Fruit fly (Drosophila melanogaster) whole organism, embryonic: Measurements from ENCODE around the gene dsf.

Source experiments
- Bdp1 ChIP-seq: fragments of 200-800 bp; sonication (Bioruptor generic); optimal IDR thresholded peaks from 3 replicates; lab custom pipeline; 2016; ENCODE audit warnings: missing biosample characterization, missing genetic modification characterization
- CG10431 ChIP-seq: fragments of 200-800 bp; sonication (Bioruptor generic); optimal IDR thresholded peaks from 3 replicates; lab custom pipeline; 2018; ENCODE audit warnings: missing biosample characterization, mild to moderate bottlenecking, missing genetic modification characterization
- CG10543 ChIP-seq: fragments of 200-800 bp; sonication (Bioruptor generic); optimal IDR thresholded peaks from 3 replicates; lab custom pipeline; 2017; ENCODE audit warnings: missing biosample characterization, mild to moderate bottlenecking, missing genetic modification characterization, moderate library complexity
- CG11723 ChIP-seq: fragments of 200-800 bp; sonication (Bioruptor generic); optimal IDR thresholded peaks from 2 replicates; lab custom pipeline; 2017; ENCODE audit warnings: missing biosample characterization, mild to moderate bottlenecking, missing genetic modification characterization
- CG12236 ChIP-seq: fragments of 200-800 bp; sonication (Bioruptor generic); optimal IDR thresholded peaks from 2 replicates; lab custom pipeline; 2016; ENCODE audit warnings: missing biosample characterization, missing genetic modification characterization
- CG1233 ChIP-seq: fragments of 200-800 bp; sonication (Bioruptor generic); optimal IDR thresholded peaks from 4 replicates; lab custom pipeline; 2018; ENCODE audit warnings: missing biosample characterization, mild to moderate bottlenecking, missing genetic modification characterization
- CG14050 ChIP-seq: fragments of 200-800 bp; sonication (Bioruptor generic); IDR thresholded peaks from 3 replicates; pipeline ENCODE4 v1.3.6; 2022; ENCODE audit warnings: missing biosample characterization, missing genetic modification characterization
- CG1529 ChIP-seq: fragments of 200-800 bp; sonication (Bioruptor generic); optimal IDR thresholded peaks from 3 replicates; lab custom pipeline; 2018; ENCODE audit warnings: missing biosample characterization, missing genetic modification characterization
- CG17359 ChIP-seq: fragments of 200-800 bp; sonication (Bioruptor generic); optimal IDR thresholded peaks from 3 replicates; lab custom pipeline; 2018; ENCODE audit warnings: missing biosample characterization, mild to moderate bottlenecking, missing genetic modification characterization, moderate library complexity
- CG2116 ChIP-seq: fragments of 200-800 bp; sonication (Bioruptor generic); optimal IDR thresholded peaks from 3 replicates; lab custom pipeline; 2018; ENCODE audit warnings: missing biosample characterization, mild to moderate bottlenecking, missing genetic modification characterization
- CG34422 ChIP-seq: fragments of 200-800 bp; sonication (Bioruptor generic); IDR thresholded peaks from 3 replicates; pipeline ENCODE4 v1.3.6; 2022; ENCODE audit warnings: missing biosample characterization, missing genetic modification characterization
- CG3726 ChIP-seq: fragments of 200-800 bp; sonication (Bioruptor generic); IDR thresholded peaks from 3 replicates; pipeline ENCODE4, ENCODE4 v1.3.6; 2022; ENCODE audit warnings: missing biosample characterization, missing genetic modification characterization
- CG3995 ChIP-seq: fragments of 200-800 bp; sonication (Bioruptor generic); optimal IDR thresholded peaks from 3 replicates; lab custom pipeline; 2016; ENCODE audit warnings: missing biosample characterization, missing genetic modification characterization
- CG4820 ChIP-seq: fragments of 200-800 bp; sonication (Bioruptor generic); optimal IDR thresholded peaks from 3 replicates; lab custom pipeline; 2016; ENCODE audit warnings: missing biosample characterization, missing genetic modification characterization
- CG4854 ChIP-seq: fragments of 200-800 bp; sonication (Bioruptor generic); optimal IDR thresholded peaks from 2 replicates; lab custom pipeline; 2016; ENCODE audit warnings: missing biosample characterization, missing genetic modification characterization, inconsistent platforms
- CG5180 ChIP-seq: fragments of 200-800 bp; sonication (Bioruptor generic); optimal IDR thresholded peaks from 3 replicates; lab custom pipeline; 2017; ENCODE audit warnings: missing biosample characterization, missing genetic modification characterization, mild to moderate bottlenecking, moderate library complexity, missing genetic modification reagents
- CG6854 ChIP-seq: fragments of 200-800 bp; sonication (Bioruptor generic); optimal IDR thresholded peaks from 3 replicates; lab custom pipeline; 2017; ENCODE audit warnings: missing biosample characterization, mild to moderate bottlenecking, missing genetic modification characterization
- CG7987 ChIP-seq: fragments of 200-800 bp; sonication (Bioruptor generic); optimal IDR thresholded peaks from 2 replicates; lab custom pipeline; 2018; ENCODE audit warnings: missing biosample characterization, mild to moderate bottlenecking, missing genetic modification characterization, moderate library complexity
- CG9876 ChIP-seq: fragments of 200-800 bp; sonication (Bioruptor generic); optimal IDR thresholded peaks from 2 replicates; lab custom pipeline; 2016; ENCODE audit warnings: missing biosample characterization, missing genetic modification characterization
- Camta ChIP-seq: fragments of 200-800 bp; sonication (Bioruptor generic); optimal IDR thresholded peaks from 2 replicates; lab custom pipeline; 2016; ENCODE audit warnings: missing biosample characterization, missing genetic modification characterization
- D19A ChIP-seq: fragments of 200-800 bp; optimal IDR thresholded peaks from 3 replicates; lab custom pipeline; 2019; ENCODE audit warnings: missing biosample characterization, mild to moderate bottlenecking, missing genetic modification characterization, moderate library complexity
- Dek ChIP-seq: fragments of 200-800 bp; sonication (Bioruptor generic); optimal IDR thresholded peaks from 3 replicates; lab custom pipeline; 2019; ENCODE audit warnings: missing biosample characterization, mild to moderate bottlenecking, missing genetic modification characterization, moderate library complexity
- Dip2 ChIP-seq: fragments of 200-800 bp; sonication (Bioruptor generic); IDR thresholded peaks from 2 replicates; pipeline ENCODE4 v1.3.6; 2022; ENCODE audit warnings: missing biosample characterization, missing genetic modification characterization
- Fer1 ChIP-seq: fragments of 200-800 bp; sonication (Bioruptor generic); optimal IDR thresholded peaks from 2 replicates; lab custom pipeline; 2017; ENCODE audit warnings: missing biosample characterization, mild to moderate bottlenecking, missing genetic modification characterization
- Fer3 ChIP-seq: fragments of 200-800 bp; sonication (Bioruptor generic); optimal IDR thresholded peaks from 2 replicates; lab custom pipeline; 2018; ENCODE audit warnings: missing biosample characterization, mild to moderate bottlenecking, missing genetic modification characterization, moderate library complexity
- Gug ChIP-seq: fragments of 200-800 bp; sonication (Bioruptor generic); IDR thresholded peaks from 4 replicates; pipeline ENCODE4 v1.3.6; 2022; ENCODE audit warnings: missing biosample characterization, missing genetic modification characterization
- Myb ChIP-seq: fragments of 200-800 bp; sonication (Bioruptor generic); optimal IDR thresholded peaks from 2 replicates; lab custom pipeline; 2016; ENCODE audit warnings: missing biosample characterization, missing genetic modification characterization
- Rfx ChIP-seq: fragments of 200-800 bp; sonication (Bioruptor generic); IDR thresholded peaks from 2 replicates; pipeline ENCODE4 v1.3.6; 2022; ENCODE audit warnings: missing biosample characterization, missing genetic modification characterization
- Rx ChIP-seq: fragments of 200-800 bp; sonication (Bioruptor generic); IDR thresholded peaks from 2 replicates; pipeline ENCODE4 v1.3.6; 2022; ENCODE audit warnings: missing biosample characterization, missing genetic modification characterization
- Side ChIP-seq: fragments of 200-800 bp; sonication (Bioruptor generic); optimal IDR thresholded peaks from 2 replicates; lab custom pipeline; 2016; ENCODE audit warnings: missing biosample characterization, missing genetic modification characterization
- amos ChIP-seq: fragments of 200-800 bp; sonication (Bioruptor generic); IDR thresholded peaks from 2 replicates; pipeline ENCODE4 v1.3.6; 2022; ENCODE audit warnings: missing biosample characterization, missing genetic modification characterization; ENCODE audit not compliant: partially characterized antibody
- bcd ChIP-seq: fragments of 200-800 bp; sonication (Bioruptor generic); optimal IDR thresholded peaks from 2 replicates; lab custom pipeline; 2017; ENCODE audit warnings: missing biosample characterization, mild to moderate bottlenecking, missing genetic modification characterization
- btn ChIP-seq: fragments of 200-800 bp; sonication (Bioruptor generic); optimal IDR thresholded peaks from 2 replicates; lab custom pipeline; 2016; ENCODE audit warnings: missing biosample characterization, missing genetic modification characterization
- chif ChIP-seq, 2 experiments: fragments of 200-800 bp; sonication (Bioruptor generic); optimal IDR thresholded peaks; 3 replicates each; lab custom pipeline; 2016; ENCODE audit warnings: missing biosample characterization in 2 of 2, missing genetic modification characterization in 2 of 2
- chm ChIP-seq: fragments of 200-800 bp; sonication (Bioruptor generic); IDR thresholded peaks from 2 replicates; pipeline ENCODE4 v1.3.6; 2022; ENCODE audit warnings: missing biosample characterization, missing genetic modification characterization
- corto ChIP-seq: fragments of 200-800 bp; sonication (Bioruptor generic); optimal IDR thresholded peaks from 2 replicates; lab custom pipeline; 2016; ENCODE audit warnings: missing biosample characterization, mild to moderate bottlenecking, missing genetic modification characterization, moderate library complexity
- crc ChIP-seq: fragments of 200-800 bp; sonication (Bioruptor generic); optimal IDR thresholded peaks from 2 replicates; lab custom pipeline; 2016; ENCODE audit warnings: missing biosample characterization, missing genetic modification characterization
- ems ChIP-seq: fragments of 200-800 bp; sonication (Bioruptor generic); optimal IDR thresholded peaks from 3 replicates; lab custom pipeline; 2016; ENCODE audit warnings: missing biosample characterization, missing genetic modification characterization
- hth ChIP-seq: fragments of >200 bp; optimal IDR thresholded peaks from 2 replicates; lab custom pipeline; 2017; ENCODE audit warnings: inconsistent platforms
- insv ChIP-seq, 2 experiments: fragments of 200-800 bp; sonication (Bioruptor generic); optimal IDR thresholded peaks; 3 replicates each; lab custom pipeline; 2016 to 2018; ENCODE audit warnings: missing biosample characterization in 2 of 2, missing genetic modification characterization in 2 of 2
- org-1 ChIP-seq: fragments of 200-800 bp; sonication (Bioruptor generic); optimal IDR thresholded peaks from 2 replicates; lab custom pipeline; 2017; ENCODE audit warnings: missing biosample characterization, missing genetic modification characterization
- peb ChIP-seq: fragments of 200-800 bp; sonication (Bioruptor generic); IDR thresholded peaks from 2 replicates; pipeline ENCODE4 v1.3.6; 2022; ENCODE audit warnings: missing biosample characterization, missing genetic modification characterization
- rib ChIP-seq: fragments of 200-800 bp; sonication (Bioruptor generic); IDR thresholded peaks from 2 replicates; pipeline ENCODE4 v1.3.6; 2022; ENCODE audit warnings: missing biosample characterization, missing genetic modification characterization
- sens-2 ChIP-seq: fragments of 200-800 bp; sonication (Bioruptor generic); IDR thresholded peaks from 2 replicates; pipeline ENCODE4 v1.3.6; 2022; ENCODE audit warnings: missing biosample characterization, missing genetic modification characterization
- sima ChIP-seq: fragments of 200-800 bp; sonication (Bioruptor generic); optimal IDR thresholded peaks from 2 replicates; lab custom pipeline; 2016; ENCODE audit warnings: missing biosample characterization, missing genetic modification characterization
- slou ChIP-seq: fragments of 200-800 bp; sonication (Bioruptor generic); optimal IDR thresholded peaks from 3 replicates; lab custom pipeline; 2016; ENCODE audit warnings: missing biosample characterization, missing genetic modification characterization
- sob ChIP-seq: fragments of 200-800 bp; sonication (Bioruptor generic); IDR thresholded peaks from 2 replicates; pipeline ENCODE4 v1.3.6; 2022; ENCODE audit warnings: missing biosample characterization, missing genetic modification characterization
- tap ChIP-seq: fragments of 200-800 bp; optimal IDR thresholded peaks from 3 replicates; lab custom pipeline; 2019; ENCODE audit warnings: missing biosample characterization, mild to moderate bottlenecking, missing genetic modification characterization, moderate library complexity
- tgo ChIP-seq: fragments of 200-800 bp; sonication (Bioruptor generic); IDR thresholded peaks from 3 replicates; pipeline ENCODE4 v1.3.6; 2022; ENCODE audit warnings: missing biosample characterization, missing genetic modification characterization
- trem ChIP-seq: fragments of 200-800 bp; optimal IDR thresholded peaks from 3 replicates; lab custom pipeline; 2019; ENCODE audit warnings: missing biosample characterization, mild to moderate bottlenecking, missing genetic modification characterization, moderate library complexity
- ttk ChIP-seq: fragments of 200-800 bp; sonication (Bioruptor generic); IDR thresholded peaks from 2 replicates; pipeline ENCODE4 v2.1.2; 2022; ENCODE audit warnings: missing biosample characterization, missing genetic modification characterization
- vnd ChIP-seq: fragments of 200-800 bp; sonication (Bioruptor generic); IDR thresholded peaks from 3 replicates; pipeline ENCODE4 v1.3.6; 2022; ENCODE audit warnings: missing biosample characterization, missing genetic modification characterization; ENCODE audit not compliant: partially characterized antibody
- zen ChIP-seq: fragments of 200-800 bp; sonication (Bioruptor generic); optimal IDR thresholded peaks from 3 replicates; lab custom pipeline; 2018; ENCODE audit warnings: missing biosample characterization, mild to moderate bottlenecking, missing genetic modification characterization, moderate library complexity

Gene dsf

DNA sequence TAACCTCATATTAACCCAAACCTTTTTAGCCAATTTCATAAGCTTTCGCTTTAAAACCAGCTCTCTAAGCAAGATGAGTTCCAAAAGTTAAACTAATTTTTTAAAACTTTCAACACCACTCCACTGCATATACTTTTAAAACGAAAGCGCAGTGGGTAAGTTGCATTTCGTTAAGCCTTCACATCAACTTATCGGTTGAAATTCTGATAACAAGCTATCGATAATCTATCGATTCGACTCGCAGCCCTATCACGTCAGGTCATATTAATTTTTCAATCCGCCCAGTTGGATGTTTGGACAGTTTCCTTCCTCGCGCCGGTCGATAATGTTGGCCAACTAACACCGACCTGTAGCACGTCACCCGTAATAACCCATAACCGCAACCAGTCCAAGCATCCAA is 60.4 kb downstream of the dsf start, which contains the start of gene ifc (continued):
- TF ChIP-seq CG10431 (no peak), CG10543 (peak; percentile 32), corto (GFP tag; lab: Kevin White, UChicago) (no peak), CG14050 (GFP tag; lab: Robert Waterston, UW) (no peak), Camta (GFP tag; lab: Kevin White, UChicago) (peak; percentile 71), Rfx (GFP tag; lab: Robert Waterston, UW) (no peak), Fer3 (tag; lab: Kevin White, UChicago) (peak; percentile 64), peb (no peak), chm (GFP tag; lab: Robert Waterston, UW) (no peak), CG11723 (peak; percentile 7), insv (GFP tag; optimal IDR thresholded peaks at IDR 0.05; lab: Kevin White, UChicago) (peak in 1 of 2 experiments; percentile 44), CG7987 (GFP tag; lab: Kevin White, UChicago) (peak; percentile 6), Dek (tag; lab: Kevin White, UChicago) (peak; percentile 63), ems (GFP tag; lab: Kevin White, UChicago) (peak; percentile 38), slou (GFP tag; lab: Kevin White, UChicago) (peak; percentile 22), zen (tag; lab: Kevin White, UChicago) (peak; percentile 22), rib (GFP tag; lab: Robert Waterston, UW) (no peak), sima (GFP tag; lab: Kevin White, UChicago) (no peak), CG1233 (no peak), org-1 (GFP tag; lab: Kevin White, UChicago) (no peak), ttk (GFP tag; lab: Robert Waterston, UW) (no peak), hth (no peak), D19A (tag; lab: Kevin White, UChicago) (peak; percentile 34), CG4820 (peak; percentile 33), bcd (GFP tag; lab: Kevin White, UChicago) (peak; percentile 87), CG3726 (GFP tag; lab: Robert Waterston, UW) (no peak), trem (tag; lab: Kevin White, UChicago) (peak; percentile 86), CG9876 (GFP tag; lab: Kevin White, UChicago) (peak; percentile 63), Bdp1 (GFP tag; lab: Kevin White, UChicago) (peak; percentile 39), CG5180 (no peak), chif (GFP tag; optimal IDR thresholded peaks at IDR 0.05; lab: Kevin White, UChicago) (peak in 1 of 2 experiments; percentile 59), CG2116 (GFP tag; lab: Kevin White, UChicago) (peak; percentile 69), amos (GFP tag; lab: Robert Waterston, UW) (no peak), btn (GFP tag; lab: Kevin White, UChicago) (no peak), crc (peak; percentile 1), tgo (GFP tag; lab: Robert Waterston, UW) (no peak), Fer1 (GFP tag; lab: Kevin White, UChicago) (peak; percentile 32), vnd (GFP tag; lab: Robert Waterston, UW) (no peak), CG3995 (GFP tag; lab: Kevin White, UChicago) (peak; percentile 17), Rx (GFP tag; lab: Robert Waterston, UW) (no peak), CG17359 (tag; lab: Kevin White, UChicago) (peak; percentile 41), CG6854 (no peak), Side (GFP tag; lab: Kevin White, UChicago) (peak; percentile 32), CG4854 (GFP tag; lab: Kevin White, UChicago) (peak; percentile 31), CG34422 (GFP tag; lab: Robert Waterston, UW) (no peak), Gug (GFP tag; lab: Robert Waterston, UW) (peak; percentile 51; the same call in 3 of the 4 replicates), tap (tag; lab: Kevin White, UChicago) (peak; percentile 38), Dip2 (GFP tag; lab: Robert Waterston, UW) (no peak), sob (GFP tag; lab: Robert Waterston, UW) (no peak), Myb (GFP tag; lab: Kevin White, UChicago) (peak; percentile 70), CG1529 (GFP tag; lab: Kevin White, UChicago) (no peak), sens-2 (GFP tag; lab: Robert Waterston, UW) (no peak), CG12236 (GFP tag; lab: Kevin White, UChicago) (no peak)
